Worm (Caenorhabditis elegans): ENCODE measurements around the gene lbp-9.

ce11 chrV:2099040-2099439 is 30.8 kb downstream of the lbp-9 start, which contains the start of gene F36F12.7:
- TF ChIP-seq W03F9.2 (tag; optimal IDR thresholded peaks at IDR 0.05) (no peak), him-1 (tag; optimal IDR thresholded peaks at IDR 0.05) (no peak)

Measured in whole organism, L4/young adult.